Fruit fly (Drosophila melanogaster) Kc167 (cell line): ENCODE results near the gene CG31253.

ENCODE experiments used
- Myc ChIP-seq: fragments of >200 bp; optimal IDR thresholded peaks from 2 replicates; lab custom pipeline; 2017; ENCODE audit warnings: missing external identifiers
- Sin3A ChIP-seq: fragments of >200 bp; optimal IDR thresholded peaks from 2 replicates; lab custom pipeline; 2018; ENCODE audit warnings: missing external identifiers
- h ChIP-seq: fragments of >200 bp; optimal IDR thresholded peaks from 3 replicates; lab custom pipeline; 2018; ENCODE audit warnings: missing external identifiers
- psq ChIP-seq: fragments of >200 bp; optimal IDR thresholded peaks from 2 replicates; lab custom pipeline; 2017; ENCODE audit warnings: missing external identifiers
- ttk ChIP-seq: sonication (Bioruptor generic); optimal IDR thresholded peaks from 2 replicates; lab custom pipeline; 2017; ENCODE audit warnings: missing external identifiers

- TF ChIP-seq psq (lab: Kevin White, UChicago), result no peak
- no peak for TF ChIP-seq h (lab: Kevin White, UChicago)
- no peak for TF ChIP-seq Myc (lab: Kevin White, UChicago)
- no peak for TF ChIP-seq ttk (lab: Kevin White, UChicago)
- no peak for TF ChIP-seq Sin3A (lab: Kevin White, UChicago)
Measured at dm6 chr3R:27912147-27912546, 48.2 kb downstream of the CG31253 start, which contains the start of gene mil.
